Worm (Caenorhabditis elegans) whole organism, L4 larva: ENCODE measurements around the gene hmit-1.2.
"Not testable (repeated sequence)": the region's sequence is repeated elsewhere in the genome, so short reads cannot be mapped to it uniquely, and the experiment has no call there.

Experiments used
- ZK546.5 ChIP-seq, 2 experiments: sonication (generic microtip); optimal IDR thresholded peaks; 2 replicates each; lab custom pipeline; 2017; ENCODE audit warnings: missing biosample characterization in 2 of 2, missing genetic modification characterization in 2 of 2
- pha-4 ChIP-seq, 2 experiments: fragments of 150-350 bp in 1 of 2; fragments of 200-800 bp in 1 of 2; sonication (Bioruptor generic) in 1 of 2; IDR thresholded peaks in 1 of 2; optimal IDR thresholded peaks in 1 of 2; 2 replicates each; pipeline versions ENCODE4 v1.3.6 to Lab custom; 2014 to 2022; ENCODE audit warnings: missing genetic modification characterization in 2 of 2, missing genetic modification reagents in 2 of 2, missing biosample characterization in 1 of 2, missing compliant biosample characterization in 1 of 2

DNA sequence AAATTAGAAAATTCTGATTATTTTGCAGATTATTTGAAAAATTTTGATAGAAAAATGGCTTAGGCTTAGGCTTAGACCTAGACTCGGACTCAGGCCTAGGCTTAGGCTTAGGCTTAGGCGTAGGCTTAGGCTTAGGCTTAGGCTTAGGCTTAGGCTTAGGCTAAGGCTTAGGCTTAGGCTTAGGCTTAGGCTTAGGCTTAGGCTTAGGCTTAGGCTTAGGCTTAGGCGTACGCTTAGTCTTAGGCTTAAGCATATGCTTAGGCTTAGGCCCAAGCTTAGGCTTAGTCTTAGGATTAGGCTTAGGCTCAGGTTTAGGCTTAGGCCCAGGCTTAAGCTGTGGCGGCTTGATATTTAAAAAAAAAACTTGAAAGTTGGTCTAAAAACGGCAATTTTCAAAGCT is 41.8 kb downstream of the hmit-1.2 start:
- TF ChIP-seq ZK546.5 (tag; optimal IDR thresholded peaks at IDR 0.05; lab: Kevin White, UChicago); pha-4 (GFP tag; IDR thresholded peaks at IDR 0.05; lab: Robert Waterston, UW); pha-4 (tag; optimal IDR thresholded peaks at IDR 0.05; lab: Kevin White, UChicago): not testable (repeated sequence)
